Worm (Caenorhabditis elegans): ENCODE data around the gene ZK1248.17.
A peak's percentile ranks its signal among the peaks of the same experiment; 100 is the strongest.

The ZK1248.17 gene

DNA sequence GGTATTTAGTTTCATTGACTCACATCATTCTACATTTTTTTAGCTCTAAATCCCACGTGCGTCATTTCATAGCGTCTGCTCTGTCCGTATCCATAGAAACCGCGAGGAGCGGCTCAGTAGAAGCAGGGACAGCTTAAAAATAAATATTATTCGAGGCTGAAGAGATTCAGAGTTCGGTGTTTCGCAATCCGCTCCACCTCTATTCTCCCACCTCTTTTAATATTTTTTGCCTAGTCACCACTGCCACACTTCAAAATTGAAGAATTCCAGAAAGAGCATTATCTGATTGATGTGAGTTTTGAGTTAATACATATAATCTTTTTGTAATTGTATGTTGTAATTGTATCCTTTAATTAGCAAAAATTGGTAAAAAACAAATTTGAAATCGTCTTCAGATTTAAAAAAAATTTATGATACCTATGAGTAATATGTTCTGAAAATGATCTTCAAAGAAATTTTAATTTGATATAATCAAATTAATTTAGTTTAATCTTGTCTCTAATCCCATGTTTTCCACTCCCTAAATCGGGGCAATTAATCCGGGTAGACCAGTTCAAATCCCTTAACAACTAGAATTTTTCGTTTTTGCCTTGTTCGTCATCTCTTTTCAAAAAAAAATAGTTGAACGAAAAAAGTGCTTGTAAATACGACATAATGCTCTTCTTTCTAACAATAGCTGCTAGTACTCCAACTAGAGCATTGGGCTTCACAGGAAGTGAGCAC lies 44.2 kb upstream of the ZK1248.17 start:
- TF ChIP-seq F57A8.1 (GFP tag; optimal IDR thresholded peaks at IDR 0.05) = no peak
- 0 out of 2 replicates have a peak, but pooled peaks have one; percentile 26 for TF ChIP-seq cebp-1 (GFP tag; IDR thresholded peaks at IDR 0.05)
- peak; percentile 78 for TF ChIP-seq cebp-1 (tag; optimal IDR thresholded peaks at IDR 0.05)

DNA sequence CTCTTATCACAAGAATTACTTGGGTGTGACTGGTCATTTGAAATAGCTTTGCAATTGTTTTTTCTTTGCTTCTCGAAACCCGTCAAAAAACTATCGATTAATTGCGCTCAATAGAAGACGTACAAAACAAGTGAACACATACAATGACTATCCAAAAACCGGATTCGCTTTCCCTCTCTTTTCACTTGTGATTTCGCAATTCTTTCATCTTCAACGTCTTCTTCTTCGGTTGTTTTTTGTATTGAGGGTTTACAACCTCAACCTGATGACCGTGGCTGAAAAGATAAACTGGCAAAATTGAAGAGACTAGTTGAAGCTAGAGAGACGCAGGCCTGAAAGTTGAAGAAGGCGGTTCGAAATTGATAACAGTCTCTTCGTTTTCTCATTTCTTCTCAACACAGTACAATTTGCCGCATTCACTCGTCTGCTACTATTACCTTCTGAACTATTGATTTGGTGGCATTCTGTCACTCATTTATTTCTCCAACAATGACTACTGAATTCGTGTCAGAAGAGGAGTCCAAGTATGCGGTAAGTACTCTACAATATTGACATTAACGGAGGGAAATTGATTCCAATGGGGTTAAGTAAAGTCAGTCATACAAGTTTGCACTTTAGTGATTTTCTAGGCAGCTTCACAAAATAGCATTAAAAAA lies 40.8 kb upstream of the ZK1248.17 start:
- TF ChIP-seq hsf-1 (GFP tag; IDR thresholded peaks at IDR 0.05) (no peak), ztf-18 (tag; optimal IDR thresholded peaks at IDR 0.05) (no peak), rec-8 (tag; optimal IDR thresholded peaks at IDR 0.05) (no peak), unc-130 (GFP tag; optimal IDR thresholded peaks at IDR 0.05) (no peak), hmg-1.2 (GFP tag; IDR thresholded peaks at IDR 0.05) (peak; percentile 16; the same call in 1 of the 2 replicates), nfya-1 (tag; optimal IDR thresholded peaks at IDR 0.05; ENCODE audit: borderline replicate concordance, insufficient read depth) (no peak), nhr-80 (tag; optimal IDR thresholded peaks at IDR 0.05) (peak; percentile 43), lin-40 (tag; optimal IDR thresholded peaks at IDR 0.05) (peak; percentile 64), nfya-2 (GFP tag; IDR thresholded peaks at IDR 0.05) (no peak), dox-1 (GFP tag; IDR thresholded peaks at IDR 0.05) (0 out of 2 replicates have a peak, but pooled peaks have one; percentile 27), cebp-1 (GFP tag; IDR thresholded peaks at IDR 0.05) (peak; percentile 76; the same call in 1 of the 2 replicates), cebp-1 (tag; optimal IDR thresholded peaks at IDR 0.05) (peak; percentile 94), ztf-25 (GFP tag; IDR thresholded peaks at IDR 0.05) (no peak), ceh-91 (GFP tag; IDR thresholded peaks at IDR 0.05) (no peak), hlh-26 (GFP tag; conservative IDR thresholded peaks at IDR 0.05) (no peak), pha-4 (tag; optimal IDR thresholded peaks at IDR 0.05) (no peak), him-1 (tag; optimal IDR thresholded peaks at IDR 0.05) (no peak), let-607 (tag; optimal IDR thresholded peaks at IDR 0.05) (no peak)

DNA sequence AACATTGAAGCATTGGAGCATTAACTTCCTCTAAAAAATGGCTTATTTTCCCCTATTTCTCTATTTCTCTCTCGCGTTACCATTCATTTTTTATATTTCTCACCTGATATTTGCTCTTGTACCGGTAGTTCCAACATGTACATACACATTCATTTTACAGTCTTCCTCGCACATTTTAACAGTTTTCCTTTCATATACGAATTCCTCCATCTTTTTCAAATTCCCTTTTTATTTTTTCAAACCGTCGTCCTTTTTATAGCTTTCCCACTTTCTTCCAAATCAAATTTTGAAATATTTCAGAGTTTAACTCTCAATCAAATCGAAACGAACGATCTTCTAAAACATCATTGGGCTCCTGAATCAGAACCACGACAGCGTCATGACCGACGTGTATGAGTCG lies 38.9 kb upstream of the ZK1248.17 start, which contains the start of gene rfip-1:
TSS of gene rfip-1 (plus strand) at position 301 of the 400 bp plus-strand sequence.
- TF ChIP-seq ceh-27 (GFP tag; optimal IDR thresholded peaks at IDR 0.05) (no peak), hrde-1 (tag; optimal IDR thresholded peaks at IDR 0.05; ENCODE audit: borderline replicate concordance) (no peak), lin-40 (tag; optimal IDR thresholded peaks at IDR 0.05) (no peak), ztf-18 (tag; optimal IDR thresholded peaks at IDR 0.05) (no peak), sdz-38 (tag; optimal IDR thresholded peaks at IDR 0.05) (no peak), lag-1 (GFP tag; IDR thresholded peaks at IDR 0.05) (no peak), cebp-1 (GFP tag; IDR thresholded peaks at IDR 0.05) (no peak), cebp-1 (tag; optimal IDR thresholded peaks at IDR 0.05) (no peak), pbrm-1 (GFP tag; IDR thresholded peaks at IDR 0.05) (no peak), B0035.1 (tag; optimal IDR thresholded peaks at IDR 0.05) (no peak), snpc-1.1 (tag; optimal IDR thresholded peaks at IDR 0.05; ENCODE audit: insufficient read depth) (no peak), F57C9.4 (tag; optimal IDR thresholded peaks at IDR 0.05) (no peak), F57A8.1 (GFP tag; optimal IDR thresholded peaks at IDR 0.05) (no peak), cebp-2 (GFP tag; IDR thresholded peaks at IDR 0.05) (no peak)

DNA sequence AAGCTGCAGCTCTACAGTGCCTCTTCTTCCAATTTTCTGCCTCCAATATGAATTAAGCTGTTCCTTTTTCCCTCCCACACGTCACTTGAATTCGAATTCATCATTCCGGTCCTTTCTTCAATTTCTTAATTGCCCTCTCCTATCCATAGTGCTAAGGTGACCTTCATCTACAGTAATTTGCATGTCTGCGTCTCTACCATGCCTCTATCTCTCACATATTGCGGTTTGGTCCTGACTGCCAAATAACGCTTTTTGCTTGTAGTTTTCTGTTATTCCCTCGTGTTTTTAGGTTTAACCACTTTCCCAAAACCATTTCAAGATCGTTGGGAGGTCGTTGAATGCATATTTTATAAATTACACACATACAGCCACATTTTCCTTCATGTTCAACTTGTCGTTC lies 35.3 kb upstream of the ZK1248.17 start:
- no peak for TF ChIP-seq snpc-4 (GFP tag; optimal IDR thresholded peaks at IDR 0.05)
- no peak for TF ChIP-seq snpc-4 (tag; optimal IDR thresholded peaks at IDR 0.05)
- no peak for TF ChIP-seq madf-6 (GFP tag; IDR thresholded peaks at IDR 0.05)
- TF ChIP-seq cebp-1 (GFP tag; IDR thresholded peaks at IDR 0.05) = no peak
- no peak for TF ChIP-seq cebp-1 (tag; optimal IDR thresholded peaks at IDR 0.05)
- no peak for TF ChIP-seq ztf-26 (tag; optimal IDR thresholded peaks at IDR 0.05)
- 0 out of 2 replicates have a peak, but pooled peaks have one; percentile 25 for TF ChIP-seq lin-26 (GFP tag; IDR thresholded peaks at IDR 0.05)
- no peak for TF ChIP-seq lsy-27 (tag; optimal IDR thresholded peaks at IDR 0.05; ENCODE audit: borderline replicate concordance, insufficient read depth)
